Fruit fly (Drosophila melanogaster) whole organism, wandering third instar larva: Measurements from ENCODE around the gene nan.

Experiments used
- Abd-B ChIP-seq: fragments of >200 bp; optimal IDR thresholded peaks from 2 replicates; lab custom pipeline; 2017; ENCODE audit warnings: missing biosample characterization, missing genetic modification characterization
- Dfd ChIP-seq: fragments of >200 bp; optimal IDR thresholded peaks from 2 replicates; lab custom pipeline; 2017; ENCODE audit warnings: missing biosample characterization, missing genetic modification characterization
- GATAd ChIP-seq: sonication (Bioruptor generic); optimal IDR thresholded peaks from 2 replicates; lab custom pipeline; 2016; ENCODE audit warnings: missing biosample characterization, missing genetic modification characterization
- Jra ChIP-seq: sonication (Bioruptor generic); optimal IDR thresholded peaks from 2 replicates; lab custom pipeline; 2016; ENCODE audit warnings: missing biosample characterization, missing genetic modification characterization
- Myc ChIP-seq: fragments of >200 bp; optimal IDR thresholded peaks from 2 replicates; lab custom pipeline; 2017
- OdsH ChIP-seq: fragments of 200-800 bp; sonication (Bioruptor generic); optimal IDR thresholded peaks from 2 replicates; lab custom pipeline; 2016; ENCODE audit warnings: missing biosample characterization, mild to moderate bottlenecking, missing genetic modification characterization
- Sp1 ChIP-seq: fragments of 200-800 bp; sonication (Bioruptor generic); optimal IDR thresholded peaks from 3 replicates; lab custom pipeline; 2019; ENCODE audit warnings: missing biosample characterization, mild to moderate bottlenecking, missing genetic modification characterization, moderate library complexity
- brk ChIP-seq: fragments of 200-800 bp; sonication (Bioruptor generic); optimal IDR thresholded peaks from 2 replicates; lab custom pipeline; 2016; ENCODE audit warnings: missing biosample characterization, mild to moderate bottlenecking, missing genetic modification characterization
- fru ChIP-seq: fragments of 200-800 bp; sonication (Bioruptor generic); optimal IDR thresholded peaks from 3 replicates; lab custom pipeline; 2016; ENCODE audit warnings: missing biosample characterization, mild to moderate bottlenecking, missing genetic modification characterization
- lola ChIP-seq: fragments of >200 bp; optimal IDR thresholded peaks from 2 replicates; lab custom pipeline; 2017; ENCODE audit warnings: missing biosample characterization, missing genetic modification characterization
- psq ChIP-seq: fragments of 200-800 bp; sonication (Bioruptor generic); optimal IDR thresholded peaks from 3 replicates; lab custom pipeline; 2017; ENCODE audit warnings: missing biosample characterization, mild to moderate bottlenecking, missing genetic modification characterization, moderate library complexity
- tai ChIP-seq: sonication (Bioruptor generic); optimal IDR thresholded peaks from 2 replicates; lab custom pipeline; 2016; ENCODE audit warnings: missing biosample characterization, missing genetic modification characterization
- usp ChIP-seq: fragments of >200 bp; optimal IDR thresholded peaks from 2 replicates; lab custom pipeline; 2017; ENCODE audit warnings: missing biosample characterization, missing genetic modification characterization
- woc ChIP-seq: sonication (Bioruptor generic); optimal IDR thresholded peaks from 2 replicates; lab custom pipeline; 2016; ENCODE audit warnings: missing biosample characterization, mild to moderate bottlenecking, missing genetic modification characterization

dm6 chr3L:14154940-14155339, 34.5 kb downstream of the nan start:
- TF ChIP-seq fru (no peak), GATAd (GFP tag; lab: Kevin White, UChicago) (no peak), usp (GFP tag; lab: Kevin White, UChicago) (no peak), psq (GFP tag; lab: Kevin White, UChicago) (no peak), Abd-B (no peak), Jra (GFP tag; lab: Kevin White, UChicago) (no peak), lola (GFP tag; lab: Kevin White, UChicago) (no peak), brk (no peak), OdsH (GFP tag; lab: Kevin White, UChicago) (no peak), Myc (lab: Kevin White, UChicago) (no peak), Sp1 (GFP tag; lab: Kevin White, UChicago) (no peak), tai (GFP tag; lab: Kevin White, UChicago) (no peak), Dfd (GFP tag; lab: Kevin White, UChicago) (no peak), woc (GFP tag; lab: Kevin White, UChicago) (no peak)
